Fruit fly (Drosophila melanogaster) whole organism, adult: ENCODE measurements around the gene CG5515.

Experiments
- CG11617 ChIP-seq: fragments of 200-800 bp; sonication (Bioruptor generic); optimal IDR thresholded peaks from 2 replicates; lab custom pipeline; 2017; ENCODE audit warnings: mild to moderate bottlenecking, missing biosample characterization, missing genetic modification reagents, missing genetic modification characterization
- CG12768 ChIP-seq: fragments of 200-800 bp; sonication (Bioruptor generic); optimal IDR thresholded peaks from 2 replicates; lab custom pipeline; 2017; ENCODE audit warnings: missing biosample characterization, missing genetic modification characterization, mild to moderate bottlenecking, moderate library complexity, missing genetic modification reagents
- CG14711 ChIP-seq: fragments of 200-800 bp; sonication (Bioruptor generic); optimal IDR thresholded peaks from 2 replicates; lab custom pipeline; 2018; ENCODE audit warnings: missing biosample characterization, mild to moderate bottlenecking, missing genetic modification characterization, moderate library complexity
- CG1620 ChIP-seq: fragments of 200-800 bp; sonication (Bioruptor generic); optimal IDR thresholded peaks from 2 replicates; lab custom pipeline; 2016; ENCODE audit warnings: missing biosample characterization, missing genetic modification characterization
- CG33017 ChIP-seq: fragments of 200-800 bp; sonication (Bioruptor generic); optimal IDR thresholded peaks from 2 replicates; lab custom pipeline; 2018; ENCODE audit warnings: missing biosample characterization, mild to moderate bottlenecking, missing genetic modification characterization, moderate library complexity
- CG5204 ChIP-seq: fragments of 200-800 bp; sonication (Bioruptor generic); optimal IDR thresholded peaks from 2 replicates; lab custom pipeline; 2016; ENCODE audit warnings: missing biosample characterization, missing genetic modification characterization
- CG7045 ChIP-seq: fragments of 200-800 bp; sonication (Bioruptor generic); optimal IDR thresholded peaks from 2 replicates; lab custom pipeline; 2017; ENCODE audit warnings: missing biosample characterization, mild to moderate bottlenecking, missing genetic modification characterization
- CG7101 ChIP-seq: fragments of 200-800 bp; sonication (Bioruptor generic); optimal IDR thresholded peaks from 2 replicates; lab custom pipeline; 2018; ENCODE audit warnings: missing biosample characterization, mild to moderate bottlenecking, missing genetic modification characterization, moderate library complexity
- Clk ChIP-seq: fragments of 200-800 bp; sonication (Bioruptor generic); optimal IDR thresholded peaks from 2 replicates; lab custom pipeline; 2017; ENCODE audit warnings: missing biosample characterization, missing genetic modification characterization
- Crg-1 ChIP-seq: fragments of 200-800 bp; sonication (Bioruptor generic); optimal IDR thresholded peaks from 2 replicates; lab custom pipeline; 2016; ENCODE audit warnings: missing biosample characterization, missing genetic modification characterization
- Hr96 ChIP-seq: fragments of 200-800 bp; sonication (Bioruptor generic); optimal IDR thresholded peaks from 2 replicates; lab custom pipeline; 2016; ENCODE audit warnings: missing biosample characterization, missing genetic modification characterization
- Mnt ChIP-seq: fragments of 200-800 bp; sonication (Bioruptor generic); optimal IDR thresholded peaks from 2 replicates; lab custom pipeline; 2016; ENCODE audit warnings: missing biosample characterization, mild to moderate bottlenecking, missing genetic modification characterization
- bab1 ChIP-seq: fragments of 200-800 bp; sonication (Bioruptor generic); optimal IDR thresholded peaks from 3 replicates; lab custom pipeline; 2019; ENCODE audit warnings: missing biosample characterization, mild to moderate bottlenecking, missing genetic modification characterization, moderate library complexity
- cic ChIP-seq: fragments of 200-800 bp; sonication (Bioruptor generic); optimal IDR thresholded peaks from 2 replicates; lab custom pipeline; 2017; ENCODE audit warnings: missing biosample characterization, mild to moderate bottlenecking, missing genetic modification characterization, moderate library complexity
- cnc ChIP-seq, 2 experiments: fragments of >200 bp; optimal IDR thresholded peaks; 2 replicates each; lab custom pipeline; 2017
- kay ChIP-seq: fragments of 200-800 bp; sonication (Bioruptor generic); peaks from one replicate; lab custom pipeline; 2016; ENCODE audit warnings: missing biosample characterization, missing genetic modification characterization, borderline replicate concordance
- ovo ChIP-seq: fragments of 200-800 bp; sonication (Bioruptor generic); optimal IDR thresholded peaks from 2 replicates; lab custom pipeline; 2016; ENCODE audit warnings: missing biosample characterization, missing genetic modification characterization
- pad ChIP-seq: fragments of 200-800 bp; sonication (Bioruptor generic); optimal IDR thresholded peaks from 3 replicates; lab custom pipeline; 2017; ENCODE audit warnings: missing biosample characterization, missing genetic modification characterization, mild to moderate bottlenecking, moderate library complexity, missing genetic modification reagents
- tj ChIP-seq: fragments of 200-800 bp; sonication (Bioruptor generic); optimal IDR thresholded peaks from 3 replicates; lab custom pipeline; 2017; ENCODE audit warnings: missing biosample characterization, mild to moderate bottlenecking, missing genetic modification characterization, moderate library complexity
- toe ChIP-seq: fragments of 200-800 bp; sonication (Bioruptor generic); optimal IDR thresholded peaks from 2 replicates; lab custom pipeline; 2016; ENCODE audit warnings: missing biosample characterization, missing genetic modification characterization

The CG5515 gene

dm6 chr3R:24162774-24163555, 25.7 kb downstream of the CG5515 start, which contains the start of gene mRpS24:
Gene mRpS24 (minus strand): TSS chr3R:24163545.
- TF ChIP-seq CG7045 (GFP tag; lab: Kevin White, UChicago) (no peak), Clk (no peak), Mnt (GFP tag; lab: Kevin White, UChicago) (peak; percentile 36), CG1620 (no peak), CG7101 (tag; lab: Kevin White, UChicago) (no peak), CG11617 (GFP tag; lab: Kevin White, UChicago) (no peak)

dm6 chr3R:24161173-24161811, 27.4 kb downstream of the CG5515 start, which contains the start of the genes Myo95E and TBC1d7:
Gene Myo95E (minus strand): TSS chr3R:24161498.
Gene TBC1d7 (plus strand): TSS chr3R:24161727.
- TF ChIP-seq CG1620 (peak; percentile 57), CG11617 (GFP tag; lab: Kevin White, UChicago) (peak; percentile 86), CG12768 (GFP tag; lab: Kevin White, UChicago) (peak; percentile 91), Mnt (GFP tag; lab: Kevin White, UChicago) (peak; percentile 75), CG7101 (tag; lab: Kevin White, UChicago) (peak; percentile 94), bab1 (GFP tag; lab: Kevin White, UChicago) (peak; percentile 88), Hr96 (no peak), cnc (optimal IDR thresholded peaks at IDR 0.05; lab: Kevin White, UChicago) (no peak), CG5204 (GFP tag; lab: Kevin White, UChicago) (no peak), pad (GFP tag; lab: Kevin White, UChicago) (peak; percentile 82), cic (GFP tag; lab: Kevin White, UChicago) (peak; percentile 34), kay (no peak), CG7045 (GFP tag; lab: Kevin White, UChicago) (peak; percentile 83), Crg-1 (GFP tag; lab: Kevin White, UChicago) (peak; percentile 45), Clk (peak; percentile 38), tj (GFP tag; lab: Kevin White, UChicago) (peak; percentile 50), ovo (GFP tag; lab: Kevin White, UChicago) (peak; percentile 17), CG33017 (tag; lab: Kevin White, UChicago) (peak; percentile 91), toe (no peak), CG14711 (peak; percentile 90)

DNA sequence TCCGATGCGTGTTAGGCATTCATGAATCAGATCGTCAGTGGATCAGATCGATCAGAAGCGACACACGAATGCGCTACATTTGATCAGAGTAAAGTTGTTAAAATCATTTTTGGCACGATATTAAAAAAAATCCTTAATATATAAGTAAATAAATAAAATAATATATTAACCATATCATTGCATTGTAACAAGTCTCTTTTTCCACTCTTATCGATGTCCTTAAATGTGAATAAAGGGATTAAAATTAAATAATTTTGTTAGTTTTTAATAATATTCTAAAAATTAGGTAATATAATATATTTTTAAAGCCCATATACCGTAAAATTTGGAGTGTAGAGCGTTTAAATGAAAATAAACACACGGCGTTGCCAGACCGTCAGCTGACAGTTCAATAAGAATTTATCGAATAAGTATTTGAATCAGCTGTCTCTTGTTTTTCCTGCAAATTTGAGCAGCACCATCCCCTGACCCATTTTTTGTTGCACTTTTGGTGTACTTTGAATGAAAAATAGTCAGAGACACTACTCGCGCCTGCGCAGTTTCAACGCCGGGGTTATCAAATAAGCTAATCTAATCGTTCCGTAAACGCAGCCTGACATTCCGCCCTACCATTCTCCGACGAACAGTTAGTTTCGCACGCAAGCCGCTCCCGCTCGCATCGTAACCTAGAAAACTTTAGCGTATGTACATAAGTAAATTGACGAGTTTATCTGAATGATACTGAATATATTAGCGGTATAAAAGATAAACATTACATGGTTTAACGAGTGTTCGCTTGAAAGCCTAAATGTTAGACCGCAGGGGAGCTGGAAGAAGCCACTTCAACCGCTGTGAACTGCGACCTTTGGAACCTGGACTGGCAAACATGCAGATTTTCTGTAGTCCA, 36.5 kb downstream of the CG5515 start, which contains the start of the genes p38a and CG6178:
Gene p38a (minus strand): TSS at position 398 of the 886 bp plus-strand sequence.
Gene CG6178 (plus strand): TSS at position 424 of the 886 bp plus-strand sequence.
- TF ChIP-seq bab1 (GFP tag; lab: Kevin White, UChicago): peak; percentile 97
- no peak for TF ChIP-seq cnc (optimal IDR thresholded peaks at IDR 0.05; lab: Kevin White, UChicago)
- peak; percentile 97 for TF ChIP-seq CG7045 (GFP tag; lab: Kevin White, UChicago)
- peak; percentile 79 for TF ChIP-seq CG5204 (GFP tag; lab: Kevin White, UChicago)
- TF ChIP-seq CG33017 (tag; lab: Kevin White, UChicago): peak; percentile 97
- TF ChIP-seq CG12768 (GFP tag; lab: Kevin White, UChicago): peak; percentile 97
- peak; percentile 77 for TF ChIP-seq Mnt (GFP tag; lab: Kevin White, UChicago)
- TF ChIP-seq CG1620: peak; percentile 59
- peak; percentile 75 for TF ChIP-seq Clk
- TF ChIP-seq kay: no peak
- TF ChIP-seq cic (GFP tag; lab: Kevin White, UChicago): peak; percentile 73
- TF ChIP-seq ovo (GFP tag; lab: Kevin White, UChicago): peak; percentile 80
- TF ChIP-seq CG7101 (tag; lab: Kevin White, UChicago): peak; percentile 99
- peak; percentile 90 for TF ChIP-seq pad (GFP tag; lab: Kevin White, UChicago)
- TF ChIP-seq Hr96: peak; percentile 60
- peak; percentile 96 for TF ChIP-seq CG14711
- TF ChIP-seq tj (GFP tag; lab: Kevin White, UChicago): peak; percentile 85
- TF ChIP-seq CG11617 (GFP tag; lab: Kevin White, UChicago): peak; percentile 99
- TF ChIP-seq Crg-1 (GFP tag; lab: Kevin White, UChicago): peak; percentile 71
- TF ChIP-seq toe: peak; percentile 67

- TF ChIP-seq CG12768 (GFP tag; lab: Kevin White, UChicago) (no peak), tj (GFP tag; lab: Kevin White, UChicago) (no peak), Clk (no peak), kay (no peak), CG7101 (tag; lab: Kevin White, UChicago) (no peak), cic (GFP tag; lab: Kevin White, UChicago) (no peak), toe (no peak), Mnt (GFP tag; lab: Kevin White, UChicago) (no peak), cnc (optimal IDR thresholded peaks at IDR 0.05; lab: Kevin White, UChicago) (no peak), bab1 (GFP tag; lab: Kevin White, UChicago) (no peak), CG7045 (GFP tag; lab: Kevin White, UChicago) (no peak), CG11617 (GFP tag; lab: Kevin White, UChicago) (no peak), pad (GFP tag; lab: Kevin White, UChicago) (no peak), CG14711 (no peak), Hr96 (no peak), CG5204 (GFP tag; lab: Kevin White, UChicago) (no peak), Crg-1 (GFP tag; lab: Kevin White, UChicago) (no peak), CG33017 (tag; lab: Kevin White, UChicago) (no peak), ovo (GFP tag; lab: Kevin White, UChicago) (no peak), CG1620 (no peak)
Observed at dm6 chr3R:24150103-24150502, 38.6 kb downstream of the CG5515 start, which contains the start of gene p38c. Gene p38c (minus strand): TSS chr3R:24150203.
